Fruit fly (Drosophila melanogaster): Measurements from ENCODE around the gene CAH5.

The CAH5 gene

DNA sequence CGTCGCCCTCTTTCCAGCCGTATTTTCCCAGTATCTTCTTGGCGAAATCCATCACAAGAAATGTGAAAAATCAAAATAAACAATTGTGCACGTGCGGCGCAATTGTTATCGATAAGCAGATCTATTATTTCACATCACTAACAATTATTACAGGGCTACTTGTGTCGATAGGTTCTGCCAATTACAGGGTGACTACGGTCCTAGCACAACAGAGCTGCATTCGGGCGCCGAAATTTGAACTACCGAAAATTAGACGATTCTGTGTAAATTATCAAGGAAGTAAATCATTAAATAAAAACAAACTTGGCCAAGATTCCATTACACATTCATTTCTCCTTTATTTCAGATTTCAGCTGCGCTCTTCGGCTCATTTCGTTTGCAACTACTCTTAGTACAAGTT is 46.6 kb upstream of the CAH5 start, which contains the start of gene CG15561 (continued):
- TF ChIP-seq bab2 (GFP tag; optimal IDR thresholded peaks at IDR 0.05) (peak; percentile 23), CG10274 (GFP tag; optimal IDR thresholded peaks at IDR 0.05) (no peak), CG17568 (GFP tag; optimal IDR thresholded peaks at IDR 0.05) (no peak), Hr3 (GFP tag; optimal IDR thresholded peaks at IDR 0.05) (no peak), CG30403 (GFP tag; optimal IDR thresholded peaks at IDR 0.05) (peak; percentile 44), luna (GFP tag; optimal IDR thresholded peaks at IDR 0.05) (no peak), ci (GFP tag; IDR thresholded peaks at IDR 0.05) (no peak), CG32767 (GFP tag; IDR thresholded peaks at IDR 0.05) (no peak), disco-r (GFP tag; optimal IDR thresholded peaks at IDR 0.05) (no peak), CG2678 (tag; optimal IDR thresholded peaks at IDR 0.05) (no peak), tll (GFP tag; optimal IDR thresholded peaks at IDR 0.05) (no peak), Atf3 (GFP tag; optimal IDR thresholded peaks at IDR 0.05) (no peak), sim (GFP tag; IDR thresholded peaks at IDR 0.05) (no peak), CG2875 (GFP tag; optimal IDR thresholded peaks at IDR 0.05) (peak; percentile 10), pum (GFP tag; optimal IDR thresholded peaks at IDR 0.05) (peak; percentile 35), Taf1 (GFP tag; IDR thresholded peaks at IDR 0.05) (no peak), amos (GFP tag; IDR thresholded peaks at IDR 0.05; ENCODE audit: partially characterized antibody) (no peak), odd (GFP tag; optimal IDR thresholded peaks at IDR 0.05) (no peak), ewg (GFP tag; optimal IDR thresholded peaks at IDR 0.05) (peak; percentile 20), peb (GFP tag; IDR thresholded peaks at IDR 0.05) (no peak), gcm (GFP tag; optimal IDR thresholded peaks at IDR 0.05) (no peak), CG7786 (GFP tag; optimal IDR thresholded peaks at IDR 0.05) (peak; percentile 32), wor (GFP tag; IDR thresholded peaks at IDR 0.05) (no peak), BtbVII (GFP tag; optimal IDR thresholded peaks at IDR 0.05) (no peak), jumu (GFP tag; optimal IDR thresholded peaks at IDR 0.05) (peak; percentile 45), CG17328 (GFP tag; IDR thresholded peaks at IDR 0.05) (no peak), hkb (optimal IDR thresholded peaks at IDR 0.05) (no peak), hkb (GFP tag; IDR thresholded peaks at IDR 0.05) (no peak), CG9876 (GFP tag; optimal IDR thresholded peaks at IDR 0.05) (peak; percentile 27), gsb-n (tag; optimal IDR thresholded peaks at IDR 0.05) (no peak), CG8290 (GFP tag; optimal IDR thresholded peaks at IDR 0.05) (no peak), CG8290 (tag; optimal IDR thresholded peaks at IDR 0.05) (no peak), br (optimal IDR thresholded peaks at IDR 0.05) (no peak), usp (GFP tag; optimal IDR thresholded peaks at IDR 0.05) (no peak), sens-2 (GFP tag; IDR thresholded peaks at IDR 0.05) (no peak), nau (GFP tag; optimal IDR thresholded peaks at IDR 0.05) (no peak), CG17612 (GFP tag; IDR thresholded peaks at IDR 0.05) (no peak), CG10431 (GFP tag; optimal IDR thresholded peaks at IDR 0.05) (peak; percentile 31), CG16863 (GFP tag; optimal IDR thresholded peaks at IDR 0.05) (no peak), nmo (GFP tag; optimal IDR thresholded peaks at IDR 0.05) (peak; percentile 49), Ets65A (GFP tag) (peak; percentile 91), Scr (GFP tag; IDR thresholded peaks at IDR 0.05; ENCODE audit: partially characterized antibody) (no peak), esg (GFP tag; conservative IDR thresholded peaks at IDR 0.05) (no peak), tgo (GFP tag; IDR thresholded peaks at IDR 0.05) (no peak), PHDP (tag; optimal IDR thresholded peaks at IDR 0.05) (no peak), CG4404 (GFP tag; IDR thresholded peaks at IDR 0.05) (no peak), C15 (GFP tag; IDR thresholded peaks at IDR 0.05) (no peak), CG12219 (GFP tag; optimal IDR thresholded peaks at IDR 0.05) (no peak), unpg (GFP tag; optimal IDR thresholded peaks at IDR 0.05) (no peak), da (GFP tag; optimal IDR thresholded peaks at IDR 0.05) (no peak), HLH54F (GFP tag; optimal IDR thresholded peaks at IDR 0.05) (peak; percentile 46), CG6272 (GFP tag; IDR thresholded peaks at IDR 0.05) (no peak), CG3281 (GFP tag; optimal IDR thresholded peaks at IDR 0.05) (no peak), kay (GFP tag; optimal IDR thresholded peaks at IDR 0.05) (no peak)
